Fruit fly (Drosophila melanogaster) whole organism, larva: Measurements from ENCODE around the gene CG34426.

Source experiments
- noc ChIP-seq: fragments of 200-800 bp; sonication (Bioruptor generic); optimal IDR thresholded peaks from 3 replicates; lab custom pipeline; 2019; ENCODE audit warnings: missing biosample characterization, mild to moderate bottlenecking, missing genetic modification characterization, moderate library complexity

Gene CG34426

DNA sequence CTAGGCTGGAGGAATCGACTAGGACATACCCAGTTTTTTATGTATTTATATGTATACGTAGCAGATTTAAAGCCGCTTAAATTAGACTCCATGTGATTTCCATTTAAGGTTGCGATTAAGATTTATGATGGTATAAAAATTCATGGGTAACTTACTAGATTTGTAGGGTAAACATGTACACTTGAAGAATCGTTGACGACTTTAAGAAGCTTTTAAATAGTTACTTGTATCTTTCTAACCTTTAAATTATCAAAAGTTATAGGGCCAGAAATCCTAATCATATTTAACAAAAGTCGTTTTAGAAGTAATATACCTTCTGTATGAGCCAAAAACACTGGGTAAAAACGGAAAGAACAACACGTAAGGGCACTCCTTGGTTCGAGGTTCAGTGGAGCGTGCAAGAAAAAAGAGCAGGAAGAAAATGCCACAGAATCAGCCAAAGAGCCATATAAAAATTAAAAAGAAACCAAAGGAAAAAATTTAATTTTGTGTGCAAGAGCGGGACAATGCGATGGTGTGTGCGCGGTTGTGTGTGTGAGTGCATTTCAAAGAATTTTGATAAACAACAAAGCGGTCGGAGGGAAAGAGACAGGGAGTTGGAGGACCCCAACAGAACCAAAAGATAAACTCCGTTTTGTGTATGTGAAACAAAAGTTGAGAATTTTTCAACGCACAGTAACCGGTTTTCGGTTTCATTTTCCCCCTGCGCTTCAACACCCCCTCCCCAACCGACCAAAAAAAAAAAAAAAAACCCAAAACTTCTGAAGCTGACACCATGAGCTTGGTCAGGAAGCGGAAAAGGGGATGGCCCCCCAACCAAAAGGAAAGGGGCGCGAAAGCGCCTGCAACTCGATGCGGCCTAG is 37.5 kb downstream of the CG34426 start:
- TF ChIP-seq noc (tag; lab: Kevin White, UChicago): no peak

DNA sequence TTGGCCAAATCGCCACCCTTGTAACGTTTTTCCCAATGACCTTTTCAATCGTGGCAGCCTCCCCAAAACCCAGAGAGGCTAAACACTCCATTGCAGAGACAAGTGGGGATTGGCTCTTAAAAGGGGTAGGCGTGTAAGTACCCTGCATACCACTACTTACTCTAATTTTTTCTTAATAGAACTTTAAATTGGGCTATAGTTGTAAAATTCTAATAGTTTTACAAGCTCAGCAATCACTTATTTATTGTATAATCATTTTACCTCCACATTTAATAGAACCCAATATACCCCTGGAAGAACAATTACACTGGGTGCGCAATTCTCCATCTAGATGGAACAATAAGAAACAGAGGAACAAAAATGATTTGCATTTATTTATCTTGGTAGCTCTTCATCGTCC is 39.5 kb downstream of the CG34426 start:
- peak; percentile 15 for TF ChIP-seq noc (tag; lab: Kevin White, UChicago)

DNA sequence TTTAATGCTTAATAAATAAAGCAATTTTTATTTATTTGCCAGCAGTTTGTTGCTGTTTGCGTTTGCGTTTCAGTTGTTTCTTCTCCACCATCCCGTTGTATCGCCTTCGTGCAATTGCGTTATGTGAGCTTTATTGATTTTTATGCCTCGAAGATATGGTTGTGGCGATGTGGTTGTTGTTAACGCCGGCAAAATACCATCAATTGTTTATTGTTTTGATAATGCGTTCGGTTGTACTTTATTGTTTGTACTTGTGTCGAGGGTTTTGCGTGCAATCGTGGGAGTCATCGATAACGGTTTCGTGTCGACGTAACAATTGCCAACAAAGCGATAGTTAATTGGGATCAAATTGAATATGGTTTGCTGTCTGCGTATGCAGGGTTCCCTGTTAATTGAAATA is 40.1 kb downstream of the CG34426 start:
- TF ChIP-seq noc (tag; lab: Kevin White, UChicago): no peak

DNA sequence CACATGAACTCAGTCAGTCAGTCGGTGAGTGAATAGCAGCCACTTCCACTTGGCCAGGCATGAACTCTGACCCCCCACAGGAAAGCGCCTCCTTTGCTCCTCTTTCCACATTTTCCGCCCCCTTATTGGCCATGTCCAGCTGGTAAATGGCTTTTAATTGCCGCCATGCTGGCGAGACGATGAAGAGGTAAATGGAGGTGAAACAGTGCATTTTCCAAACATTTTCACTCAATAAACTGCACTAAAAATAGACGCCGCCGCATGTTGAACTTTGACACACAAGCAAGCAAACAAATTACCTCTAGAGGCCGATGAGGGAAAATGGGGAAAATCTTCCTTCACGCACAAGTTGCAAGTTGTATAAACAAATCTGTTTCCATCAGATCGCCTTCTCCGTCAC is 47.6 kb downstream of the CG34426 start:
- no peak for TF ChIP-seq noc (tag; lab: Kevin White, UChicago)

- TF ChIP-seq noc (tag; lab: Kevin White, UChicago): no peak
Measured at dm6 chr3L:8850784-8851704, 48.8 kb downstream of the CG34426 start.

dm6 chr3L:8851950-8852349 is 49.7 kb downstream of the CG34426 start:
- TF ChIP-seq noc (tag; lab: Kevin White, UChicago): no peak

dm6 chr3L:8852907-8853306 is 50.6 kb downstream of the CG34426 start:
- TF ChIP-seq noc (tag; lab: Kevin White, UChicago): no peak
